Fruit fly (Drosophila melanogaster) whole organism, adult: ENCODE data around the gene CG18262.

Experiments used
- CG11617 ChIP-seq: fragments of 200-800 bp; sonication (Bioruptor generic); optimal IDR thresholded peaks from 2 replicates; lab custom pipeline; 2017; ENCODE audit warnings: mild to moderate bottlenecking, missing biosample characterization, missing genetic modification reagents, missing genetic modification characterization
- CG12768 ChIP-seq: fragments of 200-800 bp; sonication (Bioruptor generic); optimal IDR thresholded peaks from 2 replicates; lab custom pipeline; 2017; ENCODE audit warnings: missing biosample characterization, missing genetic modification characterization, mild to moderate bottlenecking, moderate library complexity, missing genetic modification reagents
- CG14711 ChIP-seq: fragments of 200-800 bp; sonication (Bioruptor generic); optimal IDR thresholded peaks from 2 replicates; lab custom pipeline; 2018; ENCODE audit warnings: missing biosample characterization, mild to moderate bottlenecking, missing genetic modification characterization, moderate library complexity
- CG1620 ChIP-seq: fragments of 200-800 bp; sonication (Bioruptor generic); optimal IDR thresholded peaks from 2 replicates; lab custom pipeline; 2016; ENCODE audit warnings: missing biosample characterization, missing genetic modification characterization
- CG33017 ChIP-seq: fragments of 200-800 bp; sonication (Bioruptor generic); optimal IDR thresholded peaks from 2 replicates; lab custom pipeline; 2018; ENCODE audit warnings: missing biosample characterization, mild to moderate bottlenecking, missing genetic modification characterization, moderate library complexity
- CG5204 ChIP-seq: fragments of 200-800 bp; sonication (Bioruptor generic); optimal IDR thresholded peaks from 2 replicates; lab custom pipeline; 2016; ENCODE audit warnings: missing biosample characterization, missing genetic modification characterization
- CG7045 ChIP-seq: fragments of 200-800 bp; sonication (Bioruptor generic); optimal IDR thresholded peaks from 2 replicates; lab custom pipeline; 2017; ENCODE audit warnings: missing biosample characterization, mild to moderate bottlenecking, missing genetic modification characterization
- CG7101 ChIP-seq: fragments of 200-800 bp; sonication (Bioruptor generic); optimal IDR thresholded peaks from 2 replicates; lab custom pipeline; 2018; ENCODE audit warnings: missing biosample characterization, mild to moderate bottlenecking, missing genetic modification characterization, moderate library complexity
- Clk ChIP-seq: fragments of 200-800 bp; sonication (Bioruptor generic); optimal IDR thresholded peaks from 2 replicates; lab custom pipeline; 2017; ENCODE audit warnings: missing biosample characterization, missing genetic modification characterization
- Crg-1 ChIP-seq: fragments of 200-800 bp; sonication (Bioruptor generic); optimal IDR thresholded peaks from 2 replicates; lab custom pipeline; 2016; ENCODE audit warnings: missing biosample characterization, missing genetic modification characterization
- Hr96 ChIP-seq: fragments of 200-800 bp; sonication (Bioruptor generic); optimal IDR thresholded peaks from 2 replicates; lab custom pipeline; 2016; ENCODE audit warnings: missing biosample characterization, missing genetic modification characterization
- Mnt ChIP-seq: fragments of 200-800 bp; sonication (Bioruptor generic); optimal IDR thresholded peaks from 2 replicates; lab custom pipeline; 2016; ENCODE audit warnings: missing biosample characterization, mild to moderate bottlenecking, missing genetic modification characterization
- bab1 ChIP-seq: fragments of 200-800 bp; sonication (Bioruptor generic); optimal IDR thresholded peaks from 3 replicates; lab custom pipeline; 2019; ENCODE audit warnings: missing biosample characterization, mild to moderate bottlenecking, missing genetic modification characterization, moderate library complexity
- cic ChIP-seq: fragments of 200-800 bp; sonication (Bioruptor generic); optimal IDR thresholded peaks from 2 replicates; lab custom pipeline; 2017; ENCODE audit warnings: missing biosample characterization, mild to moderate bottlenecking, missing genetic modification characterization, moderate library complexity
- cnc ChIP-seq, 2 experiments: fragments of >200 bp; optimal IDR thresholded peaks; 2 replicates each; lab custom pipeline; 2017
- kay ChIP-seq: fragments of 200-800 bp; sonication (Bioruptor generic); peaks from one replicate; lab custom pipeline; 2016; ENCODE audit warnings: missing biosample characterization, missing genetic modification characterization, borderline replicate concordance
- ovo ChIP-seq: fragments of 200-800 bp; sonication (Bioruptor generic); optimal IDR thresholded peaks from 2 replicates; lab custom pipeline; 2016; ENCODE audit warnings: missing biosample characterization, missing genetic modification characterization
- pad ChIP-seq: fragments of 200-800 bp; sonication (Bioruptor generic); optimal IDR thresholded peaks from 3 replicates; lab custom pipeline; 2017; ENCODE audit warnings: missing biosample characterization, missing genetic modification characterization, mild to moderate bottlenecking, moderate library complexity, missing genetic modification reagents
- tj ChIP-seq: fragments of 200-800 bp; sonication (Bioruptor generic); optimal IDR thresholded peaks from 3 replicates; lab custom pipeline; 2017; ENCODE audit warnings: missing biosample characterization, mild to moderate bottlenecking, missing genetic modification characterization, moderate library complexity
- toe ChIP-seq: fragments of 200-800 bp; sonication (Bioruptor generic); optimal IDR thresholded peaks from 2 replicates; lab custom pipeline; 2016; ENCODE audit warnings: missing biosample characterization, missing genetic modification characterization

The CG18262 gene

dm6 chrX:8152718-8153117 lies at the start of gene CG18262:
Gene CG18262 (plus strand): TSS chrX:8152948.
- TF ChIP-seq CG1620 (GFP tag; lab: Kevin White, UChicago) (peak; percentile 54), CG5204 (GFP tag; lab: Kevin White, UChicago) (no peak), CG33017 (tag; lab: Kevin White, UChicago) (no peak), Clk (GFP tag; lab: Kevin White, UChicago) (no peak), CG7045 (no peak), CG12768 (GFP tag; lab: Kevin White, UChicago) (peak; percentile 11), Mnt (peak; percentile 25), bab1 (GFP tag; lab: Kevin White, UChicago) (peak; percentile 21), tj (GFP tag; lab: Kevin White, UChicago) (no peak), toe (GFP tag; lab: Kevin White, UChicago) (no peak), CG14711 (tag; lab: Kevin White, UChicago) (no peak), pad (GFP tag; lab: Kevin White, UChicago) (peak; percentile 56), cic (GFP tag; lab: Kevin White, UChicago) (no peak), CG7101 (tag; lab: Kevin White, UChicago) (peak; percentile 45), cnc (optimal IDR thresholded peaks at IDR 0.05; lab: Kevin White, UChicago) (no peak), CG11617 (GFP tag; lab: Kevin White, UChicago) (no peak), ovo (GFP tag; lab: Kevin White, UChicago) (no peak), Crg-1 (GFP tag; lab: Kevin White, UChicago) (peak; percentile 48), kay (no peak), Hr96 (GFP tag; lab: Kevin White, UChicago) (no peak)

DNA sequence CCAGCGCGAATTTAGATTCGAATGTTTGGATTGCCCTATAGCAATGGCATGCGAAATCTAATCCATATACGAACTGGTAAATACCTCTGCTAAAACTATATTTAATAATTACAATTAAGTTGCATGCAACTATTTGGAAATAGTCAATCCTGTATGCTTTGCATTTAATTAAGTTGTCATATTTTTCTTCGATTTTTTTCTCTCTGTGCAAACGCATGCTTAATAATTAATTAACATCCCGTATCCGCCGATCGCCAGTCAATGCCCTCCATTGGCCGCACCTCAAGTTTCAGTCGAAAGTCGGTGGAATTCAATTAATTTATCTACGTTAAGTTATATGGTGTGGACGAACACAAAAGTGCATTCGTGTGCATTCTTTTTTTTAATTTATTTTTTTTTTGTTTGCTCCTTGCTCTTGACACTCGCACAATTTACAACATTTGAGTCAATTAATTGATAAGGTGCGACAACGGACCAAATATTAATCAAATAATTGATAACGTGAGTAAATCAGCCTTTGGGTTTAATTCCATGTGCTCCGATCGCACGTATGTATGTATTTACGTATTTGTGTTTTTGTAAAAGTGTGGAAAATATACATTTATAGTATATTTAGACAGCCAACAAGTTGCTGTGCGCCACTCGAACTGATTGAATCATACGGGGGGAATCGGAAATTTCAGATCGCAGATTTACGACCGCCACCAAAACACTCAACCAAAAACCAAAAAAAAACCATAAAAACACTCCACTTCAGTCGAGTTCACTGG lies 46.3 kb upstream of the CG18262 start:
- peak; percentile 70 for TF ChIP-seq cic (GFP tag; lab: Kevin White, UChicago)
- TF ChIP-seq Crg-1 (GFP tag; lab: Kevin White, UChicago), result no peak
- TF ChIP-seq CG1620 (GFP tag; lab: Kevin White, UChicago), result no peak
- TF ChIP-seq Hr96 (GFP tag; lab: Kevin White, UChicago), result no peak
- peak; percentile 84 for TF ChIP-seq tj (GFP tag; lab: Kevin White, UChicago)
- TF ChIP-seq CG14711 (tag; lab: Kevin White, UChicago), result peak; percentile 11
- TF ChIP-seq CG11617 (GFP tag; lab: Kevin White, UChicago), result peak; percentile 11
- peak; percentile 77 for TF ChIP-seq Mnt
- TF ChIP-seq Clk (GFP tag; lab: Kevin White, UChicago), result no peak
- no peak for TF ChIP-seq CG33017 (tag; lab: Kevin White, UChicago)
- peak; percentile 92 for TF ChIP-seq kay

dm6 chrX:8107936-8108335 lies 44.8 kb upstream of the CG18262 start:
- TF ChIP-seq pad (GFP tag; lab: Kevin White, UChicago) (no peak), Mnt (no peak), CG7045 (no peak), cic (GFP tag; lab: Kevin White, UChicago) (no peak), CG33017 (tag; lab: Kevin White, UChicago) (no peak)

DNA sequence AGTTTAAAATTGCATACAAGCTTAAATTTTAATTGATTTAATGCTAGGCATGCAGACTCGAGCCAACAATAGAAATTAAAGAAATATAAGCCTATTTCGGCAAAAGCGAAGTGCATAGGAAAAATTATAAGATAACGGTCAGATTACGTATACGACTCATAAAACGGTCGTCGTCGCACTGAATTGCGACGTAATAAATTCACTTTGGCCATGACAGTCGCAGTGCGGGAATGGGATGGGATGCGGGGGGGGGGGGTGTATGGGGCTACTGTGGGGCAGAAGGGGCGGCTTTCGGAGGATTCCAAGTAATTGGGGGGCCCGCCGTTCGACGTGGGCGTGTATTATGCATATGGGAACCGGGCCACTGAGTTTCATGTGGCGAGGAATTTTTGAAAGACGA lies 41.8 kb upstream of the CG18262 start:
- TF ChIP-seq Mnt (no peak), CG7045 (no peak), tj (GFP tag; lab: Kevin White, UChicago) (peak; percentile 68), CG1620 (GFP tag; lab: Kevin White, UChicago) (no peak), Hr96 (GFP tag; lab: Kevin White, UChicago) (no peak), ovo (GFP tag; lab: Kevin White, UChicago) (peak; percentile 10), CG33017 (tag; lab: Kevin White, UChicago) (no peak), toe (GFP tag; lab: Kevin White, UChicago) (no peak)

DNA sequence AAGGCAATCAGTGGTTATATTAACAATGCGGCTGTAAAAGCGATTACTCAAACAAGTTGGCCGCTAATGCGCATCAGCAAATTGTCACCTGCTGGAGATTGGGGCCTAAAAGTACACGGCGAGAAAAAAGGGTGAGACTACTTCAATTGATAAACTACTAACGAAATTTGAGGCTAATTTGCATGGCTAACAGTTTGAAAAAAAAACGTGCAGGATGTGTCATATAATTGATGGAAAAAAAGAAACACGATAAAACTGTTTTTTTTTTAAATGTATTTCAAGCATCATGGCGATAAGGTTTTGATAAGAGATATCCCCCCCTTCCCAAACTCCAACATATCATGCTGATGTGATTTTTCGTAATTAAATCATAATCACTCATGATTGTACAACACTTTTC lies 40.0 kb upstream of the CG18262 start:
- TF ChIP-seq CG11617 (GFP tag; lab: Kevin White, UChicago), result peak; percentile 64
- peak; percentile 45 for TF ChIP-seq CG7101 (tag; lab: Kevin White, UChicago)
- TF ChIP-seq CG5204 (GFP tag; lab: Kevin White, UChicago), result peak; percentile 34
- no peak for TF ChIP-seq CG14711 (tag; lab: Kevin White, UChicago)
- no peak for TF ChIP-seq CG1620 (GFP tag; lab: Kevin White, UChicago)
- TF ChIP-seq kay, result no peak
- TF ChIP-seq CG7045, result peak; percentile 15
- peak; percentile 53 for TF ChIP-seq tj (GFP tag; lab: Kevin White, UChicago)
- no peak for TF ChIP-seq cnc (optimal IDR thresholded peaks at IDR 0.05; lab: Kevin White, UChicago)
- peak; percentile 16 for TF ChIP-seq Mnt
- TF ChIP-seq CG12768 (GFP tag; lab: Kevin White, UChicago), result no peak
- no peak for TF ChIP-seq Clk (GFP tag; lab: Kevin White, UChicago)
- TF ChIP-seq pad (GFP tag; lab: Kevin White, UChicago), result no peak
- no peak for TF ChIP-seq cic (GFP tag; lab: Kevin White, UChicago)
- TF ChIP-seq ovo (GFP tag; lab: Kevin White, UChicago), result no peak
- TF ChIP-seq Hr96 (GFP tag; lab: Kevin White, UChicago), result no peak
- no peak for TF ChIP-seq toe (GFP tag; lab: Kevin White, UChicago)
- no peak for TF ChIP-seq bab1 (GFP tag; lab: Kevin White, UChicago)
- TF ChIP-seq CG33017 (tag; lab: Kevin White, UChicago), result no peak
- TF ChIP-seq Crg-1 (GFP tag; lab: Kevin White, UChicago), result no peak
